Worm (Caenorhabditis elegans): ENCODE data around the gene dnj-3.

DNA sequence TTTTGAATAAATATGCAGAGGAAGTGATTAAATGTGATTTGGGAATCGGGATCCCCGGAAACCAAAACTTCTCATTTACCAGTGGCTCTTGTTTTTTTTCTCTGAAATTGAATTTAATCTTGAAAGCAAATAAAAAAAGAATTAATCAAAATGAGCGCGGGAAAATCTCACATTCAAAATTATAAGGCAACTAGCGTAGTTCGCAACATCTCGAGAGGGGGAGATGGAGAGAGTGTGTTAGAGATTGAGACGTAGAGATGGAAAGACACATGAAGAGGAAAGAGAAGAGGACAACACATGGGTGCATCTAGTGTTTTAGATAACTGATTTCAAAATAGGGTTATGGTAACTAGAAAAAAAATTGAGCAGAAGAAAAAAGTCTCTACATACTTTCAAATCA, 20.4 kb upstream of the dnj-3 start, which contains the start of gene sdc-3:
- TF ChIP-seq cey-2 (tag; optimal IDR thresholded peaks at IDR 0.05; ENCODE audit: borderline replicate concordance, insufficient read depth) (no peak), F49E8.2 (tag; optimal IDR thresholded peaks at IDR 0.05; ENCODE audit: borderline replicate concordance) (no peak), saeg-2 (GFP tag; IDR thresholded peaks at IDR 0.05) (no peak), lin-15B (tag; optimal IDR thresholded peaks at IDR 0.05) (no peak), lsy-2 (tag; optimal IDR thresholded peaks at IDR 0.05) (no peak), tag-97 (GFP tag; IDR thresholded peaks at IDR 0.05) (no peak)
